Worm (Caenorhabditis elegans) whole organism, mixed stage, embryonic: ENCODE data around the gene R04B5.5.

Experiments
- blmp-1 ChIP-seq: fragments of 150-350 bp; optimal IDR thresholded peaks from 2 replicates; lab custom pipeline; 2014; ENCODE audit warnings: missing biosample characterization, missing genetic modification characterization
- flh-1 ChIP-seq: fragments of 200-800 bp; sonication (Bioruptor generic); optimal IDR thresholded peaks from 2 replicates; lab custom pipeline; 2018; ENCODE audit warnings: mild to moderate bottlenecking, missing genetic modification characterization, moderate library complexity, missing compliant biosample characterization
- lin-13 ChIP-seq: fragments of 150-350 bp; optimal IDR thresholded peaks from 2 replicates; lab custom pipeline; 2014; ENCODE audit warnings: missing biosample characterization, missing genetic modification characterization
- nhr-237 ChIP-seq: fragments of 150-350 bp; optimal IDR thresholded peaks from 2 replicates; lab custom pipeline; 2014; ENCODE audit warnings: missing biosample characterization, missing genetic modification characterization
- nhr-28 ChIP-seq: fragments of 150-350 bp; optimal IDR thresholded peaks from 2 replicates; lab custom pipeline; 2014; ENCODE audit warnings: missing biosample characterization, missing genetic modification characterization
- nhr-76 ChIP-seq: sonication (generic microtip); optimal IDR thresholded peaks from 2 replicates; lab custom pipeline; 2017; ENCODE audit warnings: missing biosample characterization, missing genetic modification characterization
- pha-4 ChIP-seq: fragments of 150-350 bp; optimal IDR thresholded peaks from 2 replicates; lab custom pipeline; 2018; ENCODE audit warnings: missing biosample characterization, missing genetic modification reagents, missing genetic modification characterization
- snpc-4 ChIP-seq: fragments of 150-350 bp; optimal IDR thresholded peaks from 2 replicates; lab custom pipeline; 2014; ENCODE audit warnings: missing biosample characterization, missing genetic modification characterization
- ztf-11 ChIP-seq: fragments of 150-350 bp; optimal IDR thresholded peaks from 2 replicates; lab custom pipeline; 2014; ENCODE audit warnings: missing biosample characterization, missing genetic modification characterization

DNA sequence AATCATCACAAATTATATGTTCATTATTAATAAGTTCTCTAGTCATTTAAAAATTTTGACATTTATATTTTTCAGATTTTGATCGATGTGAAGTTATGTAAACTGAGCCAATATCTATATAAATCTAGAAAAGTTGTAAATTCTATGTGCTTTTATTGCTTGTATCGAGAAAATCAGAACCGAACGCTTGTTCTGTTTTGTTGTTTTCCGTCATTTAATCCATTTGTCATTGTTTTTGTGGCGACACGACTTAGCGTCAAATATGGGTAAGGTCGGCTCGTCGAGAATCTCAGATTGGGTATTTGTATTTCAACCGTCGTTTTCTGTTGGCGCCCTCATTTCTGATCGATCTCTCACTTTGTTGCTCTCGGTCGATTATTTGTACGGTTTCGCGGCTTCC, 27.0 kb downstream of the R04B5.5 start, which contains the start of gene cht-5:
- no peak for TF ChIP-seq nhr-237
- TF ChIP-seq snpc-4 = no peak
- no peak for TF ChIP-seq nhr-28 (tag; lab: Kevin White, UChicago)
- TF ChIP-seq lin-13 (tag; lab: Kevin White, UChicago) = no peak
- no peak for TF ChIP-seq flh-1 (GFP tag; lab: Kevin White, UChicago)
- TF ChIP-seq ztf-11 = no peak
- no peak for TF ChIP-seq blmp-1
- no peak for TF ChIP-seq nhr-76 (tag; lab: Kevin White, UChicago)
- TF ChIP-seq pha-4 (tag; lab: Kevin White, UChicago) = no peak
